Worm (Caenorhabditis elegans) whole organism, L2 larva: ENCODE measurements around the gene fbxb-29.

Experiments
- ceh-82 ChIP-seq: fragments of 150-350 bp; optimal IDR thresholded peaks from 2 replicates; lab custom pipeline; 2014; ENCODE audit warnings: missing biosample characterization, missing genetic modification characterization
- nhr-11 ChIP-seq: fragments of 150-350 bp; optimal IDR thresholded peaks from 2 replicates; lab custom pipeline; 2014; ENCODE audit warnings: missing biosample characterization, missing genetic modification characterization
- zag-1 ChIP-seq: fragments of 150-350 bp; optimal IDR thresholded peaks from 2 replicates; lab custom pipeline; 2014; ENCODE audit warnings: missing biosample characterization, missing genetic modification characterization

DNA sequence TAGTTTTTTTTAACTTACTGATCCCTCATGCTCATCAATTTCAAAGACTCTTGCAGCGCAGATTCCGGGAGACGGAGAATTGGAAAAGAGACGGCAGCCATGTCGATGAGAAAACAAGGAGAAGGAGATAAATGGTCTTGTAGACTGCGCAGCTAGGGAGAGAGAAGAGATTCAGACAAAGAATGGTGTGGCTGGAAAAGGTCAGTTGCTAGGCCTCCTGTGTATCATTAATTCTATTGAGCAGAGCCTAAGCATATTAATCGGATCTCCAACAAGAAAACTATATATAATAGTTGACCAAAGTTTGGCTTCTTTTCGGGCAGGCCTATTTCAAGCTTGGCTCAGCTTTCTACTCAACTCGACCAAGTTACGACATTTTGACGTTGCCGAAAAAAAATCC lies at the start of gene fbxb-29:
- TF ChIP-seq ceh-82 (tag; lab: Kevin White, UChicago) (no peak), zag-1 (tag; lab: Kevin White, UChicago) (no peak), nhr-11 (tag; lab: Kevin White, UChicago) (no peak)
